Worm (Caenorhabditis elegans) whole organism, L4/young adult: ENCODE measurements around the gene hrg-3.

Experiments used
- W03F9.2 ChIP-seq: fragments of 150-350 bp; optimal IDR thresholded peaks from 2 replicates; lab custom pipeline; 2014; ENCODE audit warnings: missing biosample characterization, missing genetic modification characterization
- dao-5 ChIP-seq: sonication (generic microtip); optimal IDR thresholded peaks from 2 replicates; lab custom pipeline; 2016; ENCODE audit warnings: missing genotype, missing genetic modification characterization, moderate library complexity, missing compliant biosample characterization
- him-1 ChIP-seq: sonication (generic microtip); optimal IDR thresholded peaks from 2 replicates; lab custom pipeline; 2016; ENCODE audit warnings: missing genotype, missing genetic modification reagents, missing genetic modification characterization, missing compliant biosample characterization

- no peak for TF ChIP-seq him-1 (tag; lab: Kevin White, UChicago)
- TF ChIP-seq dao-5 (tag; lab: Kevin White, UChicago): no peak
- TF ChIP-seq W03F9.2 (tag; lab: Kevin White, UChicago): no peak
Observed at ce11 chrV:9758437-9758836, 2.2 kb downstream of the hrg-3 start.
